Worm (Caenorhabditis elegans): ENCODE results near the gene F56D6.9.
A peak's percentile ranks its signal among the peaks of the same experiment; 100 is the strongest.
"Not testable (repeated sequence)": the region's sequence is repeated elsewhere in the genome, so short reads cannot be mapped to it uniquely, and the experiment has no call there.

F56D6.9 gene

DNA sequence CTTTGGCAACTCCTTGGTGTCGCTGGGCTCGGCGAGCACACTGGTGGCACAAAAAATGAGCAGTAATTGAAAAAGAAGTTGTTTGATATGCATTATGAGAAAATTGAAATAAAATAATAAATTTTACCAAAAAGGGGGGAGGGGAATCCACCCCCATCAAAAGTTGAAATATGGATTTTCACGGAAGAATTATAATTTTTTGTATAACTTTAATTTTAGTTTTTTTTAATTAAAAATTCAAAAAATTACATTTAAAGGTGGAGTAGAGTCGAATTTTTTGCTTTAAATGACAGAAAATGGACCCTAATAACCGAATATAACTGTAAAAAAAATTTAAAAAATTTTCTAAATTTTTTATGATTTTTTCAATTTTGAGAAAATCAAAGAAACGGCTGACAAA lies 19.7 kb downstream of the F56D6.9 start, which contains the start of gene F56D6.18:
Gene F56D6.18 (minus strand): TSS at position 101 of the 400 bp plus-strand sequence.
- TF ChIP-seq efl-1 (optimal IDR thresholded peaks at IDR 0.05); efl-1 (GFP tag; optimal IDR thresholded peaks at IDR 0.05 in 1 of 2); fkh-10 (GFP tag; optimal IDR thresholded peaks at IDR 0.05); nhr-47 (tag; optimal IDR thresholded peaks at IDR 0.05): not testable (repeated sequence)

DNA sequence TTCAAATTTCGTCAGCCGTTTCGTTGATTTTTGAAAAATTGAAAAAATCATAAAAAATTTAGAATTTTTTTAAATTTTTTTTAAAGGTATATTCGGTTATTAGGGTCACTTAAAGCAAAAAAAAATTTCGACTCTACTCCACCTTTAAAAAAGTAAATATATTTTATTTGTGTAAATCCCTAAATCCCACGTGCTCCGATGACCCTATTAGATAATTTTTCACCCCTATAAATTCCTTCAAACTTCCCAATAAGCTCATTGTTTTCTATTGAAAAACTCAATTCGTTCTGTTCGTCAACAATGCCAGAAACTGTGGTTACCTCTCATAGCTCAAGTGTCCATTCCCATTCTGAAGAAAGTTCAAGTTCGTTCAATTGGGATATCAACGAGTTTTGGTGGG lies 20.5 kb downstream of the F56D6.9 start, which contains the start of gene F56D6.20:
Gene F56D6.20 (plus strand): TSS at position 301 of the 400 bp plus-strand sequence.
- TF ChIP-seq alr-1 (tag; optimal IDR thresholded peaks at IDR 0.05; ENCODE audit: borderline replicate concordance) (no peak), nhr-47 (tag; optimal IDR thresholded peaks at IDR 0.05) (no peak), mep-1 (tag; optimal IDR thresholded peaks at IDR 0.05) (no peak), unc-62 (GFP tag; optimal IDR thresholded peaks at IDR 0.05) (no peak), lin-15B (tag; optimal IDR thresholded peaks at IDR 0.05) (no peak), aly-2 (tag; optimal IDR thresholded peaks at IDR 0.05) (no peak), lir-3 (tag; optimal IDR thresholded peaks at IDR 0.05; ENCODE audit: poor library complexity) (no peak), blmp-1 (tag; optimal IDR thresholded peaks at IDR 0.05) (no peak)

DNA sequence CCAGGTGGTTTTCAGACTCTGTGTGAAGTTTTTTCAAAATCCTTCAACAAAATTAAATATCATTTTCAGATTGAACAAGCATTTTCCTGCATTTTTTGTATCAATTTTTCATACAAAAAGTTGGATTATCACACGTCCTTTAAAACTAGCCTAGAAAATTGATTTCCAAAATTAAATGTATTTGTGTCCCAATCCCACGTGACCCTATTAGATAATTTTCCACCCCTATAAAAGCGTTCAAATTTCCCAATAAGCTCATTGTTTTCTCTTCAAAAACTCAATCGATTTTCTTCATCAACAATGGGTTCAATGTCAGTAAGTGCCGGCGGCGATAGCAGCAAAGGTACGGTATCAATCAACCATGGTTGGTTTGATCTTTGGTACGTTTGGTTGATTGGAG lies 22.3 kb downstream of the F56D6.9 start, which contains the start of gene F56D6.19:
Gene F56D6.19 (plus strand): TSS at position 301 of the 400 bp plus-strand sequence.
- TF ChIP-seq nhr-28 (tag; optimal IDR thresholded peaks at IDR 0.05) (no peak), efl-1 (optimal IDR thresholded peaks at IDR 0.05) (no peak), efl-1 (GFP tag; optimal IDR thresholded peaks at IDR 0.05 in 1 of 2) (peak in 1 of 2 experiments; percentile 64)

DNA sequence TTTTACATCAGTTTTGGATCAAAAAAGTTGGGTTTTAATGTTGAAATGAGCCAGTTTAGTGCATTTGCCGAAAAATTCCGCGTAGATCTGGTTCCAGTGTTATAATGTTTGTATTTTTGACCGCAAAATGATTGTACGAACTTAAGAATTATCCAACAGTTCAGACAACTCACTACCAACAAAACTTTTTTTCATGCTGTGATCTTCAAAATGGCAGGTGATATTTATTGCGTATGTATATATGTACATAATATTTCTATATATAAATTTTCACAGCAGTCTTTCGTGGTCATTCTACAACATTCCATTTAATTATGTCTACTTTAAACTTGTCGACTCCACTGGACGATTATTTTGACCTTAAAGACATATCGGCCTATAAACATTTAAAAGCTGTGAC lies 23.2 kb downstream of the F56D6.9 start, which contains the start of gene srz-20:
Gene srz-20 (plus strand): TSS at position 301 of the 400 bp plus-strand sequence.
- TF ChIP-seq fkh-10 (GFP tag; optimal IDR thresholded peaks at IDR 0.05), result no peak
- no peak for TF ChIP-seq tlp-1 (tag; optimal IDR thresholded peaks at IDR 0.05)
- TF ChIP-seq snpc-4 (tag; optimal IDR thresholded peaks at IDR 0.05), result no peak
- no peak for TF ChIP-seq aly-2 (tag; optimal IDR thresholded peaks at IDR 0.05)
- no peak for TF ChIP-seq pax-3 (tag; optimal IDR thresholded peaks at IDR 0.05)
- TF ChIP-seq alr-1 (tag; optimal IDR thresholded peaks at IDR 0.05; ENCODE audit: borderline replicate concordance), result no peak
- TF ChIP-seq hlh-4 (tag; optimal IDR thresholded peaks at IDR 0.05), result no peak
- TF ChIP-seq elt-3 (tag; optimal IDR thresholded peaks at IDR 0.05), result no peak
- TF ChIP-seq fkh-8 (tag; optimal IDR thresholded peaks at IDR 0.05), result no peak
- no peak for TF ChIP-seq zag-1 (tag; optimal IDR thresholded peaks at IDR 0.05)
- no peak for TF ChIP-seq lin-15B (tag; optimal IDR thresholded peaks at IDR 0.05)
- TF ChIP-seq hlh-17 (GFP tag; optimal IDR thresholded peaks at IDR 0.05; ENCODE audit: borderline replicate concordance), result no peak
- TF ChIP-seq ztf-11 (tag; optimal IDR thresholded peaks at IDR 0.05), result no peak
- no peak for TF ChIP-seq egl-27 (tag; optimal IDR thresholded peaks at IDR 0.05)
- no peak for TF ChIP-seq lir-3 (tag; optimal IDR thresholded peaks at IDR 0.05; ENCODE audit: poor library complexity)

DNA sequence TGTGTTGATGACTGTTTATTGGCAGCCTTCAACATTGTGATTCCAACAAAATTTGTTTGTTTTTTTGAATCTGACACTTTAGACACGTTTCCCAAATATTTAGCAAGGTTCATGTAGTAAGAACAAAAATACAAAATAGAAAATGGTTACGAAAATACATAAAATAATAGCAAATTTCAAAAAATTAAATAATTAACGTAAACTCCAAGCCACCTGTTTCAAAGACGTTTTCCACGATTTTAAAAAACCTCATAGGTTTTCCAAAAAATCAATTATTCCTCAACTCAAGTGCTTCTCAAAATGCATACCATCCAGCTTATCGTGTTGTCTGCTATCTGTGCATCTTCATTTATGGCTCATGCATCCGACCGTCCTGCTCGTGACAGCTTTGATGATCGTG lies 25.3 kb downstream of the F56D6.9 start, which contains the start of gene F56D6.14:
Gene F56D6.14 (plus strand): TSS at position 301 of the 400 bp plus-strand sequence.
- TF ChIP-seq mab-9 (GFP tag; IDR thresholded peaks at IDR 0.05) (no peak), grh-1 (GFP tag; IDR thresholded peaks at IDR 0.05) (no peak), lir-3 (tag; optimal IDR thresholded peaks at IDR 0.05; ENCODE audit: poor library complexity) (no peak), Y116A8C.19 (tag; optimal IDR thresholded peaks at IDR 0.05; ENCODE audit: borderline replicate concordance) (no peak), lin-14 (GFP tag; optimal IDR thresholded peaks at IDR 0.05) (no peak), skn-1 (tag; optimal IDR thresholded peaks at IDR 0.05) (no peak), elt-2 (tag; optimal IDR thresholded peaks at IDR 0.05) (no peak), nhr-76 (tag; optimal IDR thresholded peaks at IDR 0.05) (no peak), alr-1 (tag; optimal IDR thresholded peaks at IDR 0.05; ENCODE audit: borderline replicate concordance) (no peak), unc-86 (tag; optimal IDR thresholded peaks at IDR 0.05) (no peak), ztf-4 (tag; optimal IDR thresholded peaks at IDR 0.05) (no peak), nhr-71 (tag; optimal IDR thresholded peaks at IDR 0.05) (no peak), nhr-28 (tag; optimal IDR thresholded peaks at IDR 0.05) (no peak), unc-98 (GFP tag; IDR thresholded peaks at IDR 0.05) (no peak), nhr-85 (tag) (no peak), isw-1 (GFP tag; IDR thresholded peaks at IDR 0.05) (no peak)

All from whole organism, L1 larva.